Worm (Caenorhabditis elegans): ENCODE results near the gene mltn-7.

The mltn-7 gene

ce11 chrV:418432-418831 is 48.3 kb downstream of the mltn-7 start, which contains the start of gene Y39D8A.1:
Gene Y39D8A.1 (plus strand): TSS chrV:418732.
- TF ChIP-seq lin-32 (GFP tag; optimal IDR thresholded peaks at IDR 0.05) (no peak), pha-4 (tag; optimal IDR thresholded peaks at IDR 0.05) (no peak), flh-1 (GFP tag; optimal IDR thresholded peaks at IDR 0.05) (no peak), zip-8 (tag; optimal IDR thresholded peaks at IDR 0.05) (no peak), elt-1 (tag; optimal IDR thresholded peaks at IDR 0.05; ENCODE audit: borderline replicate concordance, insufficient read depth) (no peak), nhr-76 (tag; optimal IDR thresholded peaks at IDR 0.05) (no peak), unc-62 (GFP tag; optimal IDR thresholded peaks at IDR 0.05) (no peak), drap-1 (GFP tag; optimal IDR thresholded peaks at IDR 0.05) (no peak)

ce11 chrV:422133-422532 is 52.0 kb downstream of the mltn-7 start, which contains the start of gene dod-20:
Gene dod-20 (plus strand): TSS chrV:422433.
- TF ChIP-seq unc-120 (tag; optimal IDR thresholded peaks at IDR 0.05; ENCODE audit: poor library complexity, severe bottlenecking) (no peak), elt-1 (tag; optimal IDR thresholded peaks at IDR 0.05; ENCODE audit: borderline replicate concordance, insufficient read depth) (no peak), drap-1 (GFP tag; optimal IDR thresholded peaks at IDR 0.05) (no peak), snpc-4 (tag; optimal IDR thresholded peaks at IDR 0.05) (no peak), nhr-12 (tag; optimal IDR thresholded peaks at IDR 0.05) (no peak), zip-8 (tag; optimal IDR thresholded peaks at IDR 0.05) (no peak), nhr-2 (tag; optimal IDR thresholded peaks at IDR 0.05) (no peak), ces-1 (GFP tag; optimal IDR thresholded peaks at IDR 0.05) (no peak), blmp-1 (tag; optimal IDR thresholded peaks at IDR 0.05) (no peak), lin-13 (tag; optimal IDR thresholded peaks at IDR 0.05) (no peak), ceh-39 (tag; optimal IDR thresholded peaks at IDR 0.05) (no peak), ztf-11 (tag; optimal IDR thresholded peaks at IDR 0.05) (no peak), mep-1 (tag; optimal IDR thresholded peaks at IDR 0.05) (no peak), mab-5 (tag; optimal IDR thresholded peaks at IDR 0.05) (no peak), nhr-237 (tag; optimal IDR thresholded peaks at IDR 0.05) (no peak), elt-3 (tag; optimal IDR thresholded peaks at IDR 0.05) (no peak), sptf-1 (tag; optimal IDR thresholded peaks at IDR 0.05) (no peak), unc-39 (tag; optimal IDR thresholded peaks at IDR 0.05) (no peak)
